Worm (Caenorhabditis elegans): Measurements from ENCODE around the gene hda-6.

Gene hda-6

DNA sequence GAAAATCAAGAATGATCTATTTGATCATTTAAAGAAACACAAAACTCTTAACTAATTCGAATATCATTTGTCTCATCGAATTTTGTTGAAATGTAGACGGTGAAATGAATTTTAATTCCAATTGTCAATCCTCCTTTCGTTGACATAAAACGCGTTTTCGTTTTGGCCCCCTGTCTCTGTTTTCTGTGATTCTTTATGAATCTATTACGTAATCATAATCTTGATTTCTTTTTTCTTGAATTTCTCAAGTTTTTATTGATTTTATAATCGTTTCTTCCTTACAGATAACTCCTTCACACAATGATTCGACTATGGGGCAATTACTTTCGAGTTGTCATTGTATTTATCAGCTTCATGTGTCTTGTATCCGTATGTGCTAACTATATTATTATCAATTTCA, 31.9 kb downstream of the hda-6 start, which contains the start of gene Y4C6B.3:
Gene Y4C6B.3 (plus strand): TSS at position 301 of the 400 bp plus-strand sequence.
- TF ChIP-seq F52B5.7 (tag; optimal IDR thresholded peaks at IDR 0.05) (no peak), Y67H2A.10 (GFP tag; conservative IDR thresholded peaks at IDR 0.05) (no peak), let-526 (GFP tag; IDR thresholded peaks at IDR 0.05) (no peak), ets-4 (GFP tag; optimal IDR thresholded peaks at IDR 0.05) (no peak), ztf-26 (tag; optimal IDR thresholded peaks at IDR 0.05) (no peak), lin-26 (GFP tag; IDR thresholded peaks at IDR 0.05) (no peak), F55B11.4 (tag; optimal IDR thresholded peaks at IDR 0.05; ENCODE audit: borderline replicate concordance, insufficient read depth) (no peak), rec-8 (tag; optimal IDR thresholded peaks at IDR 0.05) (no peak), pbrm-1 (GFP tag; IDR thresholded peaks at IDR 0.05) (no peak), nhr-80 (tag; optimal IDR thresholded peaks at IDR 0.05) (no peak), madf-6 (GFP tag; IDR thresholded peaks at IDR 0.05) (no peak), repo-1 (tag; optimal IDR thresholded peaks at IDR 0.05) (no peak), bed-2 (GFP tag; IDR thresholded peaks at IDR 0.05) (no peak), zim-3 (tag; optimal IDR thresholded peaks at IDR 0.05) (no peak), sea-2 (GFP tag; IDR thresholded peaks at IDR 0.05) (no peak), cebp-1 (GFP tag; IDR thresholded peaks at IDR 0.05) (no peak), cebp-1 (tag; optimal IDR thresholded peaks at IDR 0.05) (no peak), athp-1 (tag; optimal IDR thresholded peaks at IDR 0.05) (no peak), snpc-4 (GFP tag; optimal IDR thresholded peaks at IDR 0.05) (no peak), snpc-4 (tag; optimal IDR thresholded peaks at IDR 0.05) (no peak), F10E7.11 (tag; optimal IDR thresholded peaks at IDR 0.05) (no peak), zfh-2 (GFP tag; conservative IDR thresholded peaks at IDR 0.05) (no peak)

DNA sequence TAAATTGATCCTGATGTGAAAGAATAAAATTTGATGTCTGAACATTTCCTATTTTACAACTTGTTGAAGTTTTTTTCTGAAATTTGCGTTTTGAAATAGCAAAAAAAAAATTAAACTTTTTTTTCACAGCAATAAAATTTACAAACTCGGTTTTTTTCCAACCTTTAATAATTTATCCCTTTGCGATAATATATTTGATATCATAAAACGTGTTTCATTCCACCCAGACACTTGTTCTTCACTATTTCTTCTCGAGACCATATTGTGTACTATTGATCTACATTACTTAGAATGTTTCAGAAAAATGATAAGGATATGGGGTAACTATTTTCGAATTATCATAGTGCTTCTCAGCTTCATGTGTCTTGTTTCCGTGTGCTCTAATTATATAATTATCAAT, 38.0 kb downstream of the hda-6 start, which contains the start of gene Y4C6B.4:
Gene Y4C6B.4 (plus strand): TSS at position 301 of the 400 bp plus-strand sequence.
- TF ChIP-seq F52B5.7 (tag; optimal IDR thresholded peaks at IDR 0.05), result no peak

ce11 chrIV:5318835-5319303, 45.2 kb downstream of the hda-6 start, which contains the start of gene slc-46A:
Gene slc-46A, plus strand, starts transcription at chrIV:5319253.
- TF ChIP-seq ceh-100 (GFP tag; IDR thresholded peaks at IDR 0.05) (no peak), snpc-1.3 (tag; optimal IDR thresholded peaks at IDR 0.05; ENCODE audit: insufficient read depth) (no peak), C06A6.2 (GFP tag; conservative IDR thresholded peaks at IDR 0.05) (no peak), hmg-1.2 (GFP tag; IDR thresholded peaks at IDR 0.05) (peak; percentile 75), lag-1 (GFP tag; IDR thresholded peaks at IDR 0.05) (no peak), snpc-4 (GFP tag; optimal IDR thresholded peaks at IDR 0.05) (no peak), snpc-4 (tag; optimal IDR thresholded peaks at IDR 0.05) (peak in 1 of 4 experiments; percentile 16), hlh-12 (tag; optimal IDR thresholded peaks at IDR 0.05) (no peak), nhr-90 (tag; optimal IDR thresholded peaks at IDR 0.05) (no peak), lin-35 (GFP tag; optimal IDR thresholded peaks at IDR 0.05) (no peak)

ce11 chrIV:5317106-5317505, 47.0 kb downstream of the hda-6 start:
- peak; percentile 94 for TF ChIP-seq snpc-4 (GFP tag; optimal IDR thresholded peaks at IDR 0.05)
- TF ChIP-seq snpc-4 (tag; optimal IDR thresholded peaks at IDR 0.05), result peak; percentile 93 to 99 (median 98)
- TF ChIP-seq D2030.7 (GFP tag; IDR thresholded peaks at IDR 0.05), result peak; percentile 94
- no peak for TF ChIP-seq hlh-26 (GFP tag; conservative IDR thresholded peaks at IDR 0.05)
- TF ChIP-seq lin-40 (tag; optimal IDR thresholded peaks at IDR 0.05), result no peak
- 0 out of 2 replicates have a peak, but pooled peaks have one; percentile 23 for TF ChIP-seq madf-8 (GFP tag; conservative IDR thresholded peaks at IDR 0.05)
- peak; percentile 88 for TF ChIP-seq hmg-1.2 (GFP tag; IDR thresholded peaks at IDR 0.05)
- peak; percentile 63 for TF ChIP-seq ekl-4 (GFP tag; IDR thresholded peaks at IDR 0.05)
- peak; percentile 40 for TF ChIP-seq lsl-1 (GFP tag; optimal IDR thresholded peaks at IDR 0.05)
- TF ChIP-seq bed-1 (GFP tag; IDR thresholded peaks at IDR 0.05), result no peak
- TF ChIP-seq ztf-28 (GFP tag; IDR thresholded peaks at IDR 0.05), result no peak
- no peak for TF ChIP-seq gei-17 (GFP tag; optimal IDR thresholded peaks at IDR 0.05)
- TF ChIP-seq snpc-1.1 (tag; optimal IDR thresholded peaks at IDR 0.05; ENCODE audit: insufficient read depth), result peak; percentile 94
- TF ChIP-seq madf-6 (GFP tag; IDR thresholded peaks at IDR 0.05), result no peak
- TF ChIP-seq Y53G8AR.9 (GFP tag; conservative IDR thresholded peaks at IDR 0.05), result 0 out of 2 replicates have a peak, but pooled peaks have one; percentile 40
- TF ChIP-seq snpc-3.4 (tag; optimal IDR thresholded peaks at IDR 0.05), result peak; percentile 75
- TF ChIP-seq hmg-20 (GFP tag; IDR thresholded peaks at IDR 0.05), result peak; percentile 28; the same call in 1 of the 2 replicates

Data from whole organism, young adult.